Worm (Caenorhabditis elegans) whole organism, L2 larva: ENCODE data around the gene msp-113.
A peak's percentile ranks its signal among the peaks of the same experiment; 100 is the strongest.

Source experiments
- C34F6.9 ChIP-seq: fragments of 150-350 bp; optimal IDR thresholded peaks from 2 replicates; lab custom pipeline; 2014; ENCODE audit warnings: missing biosample characterization, missing genetic modification characterization
- ZK546.5 ChIP-seq: sonication (generic microtip); optimal IDR thresholded peaks from 2 replicates; lab custom pipeline; 2017; ENCODE audit warnings: missing biosample characterization, missing genetic modification characterization
- alr-1 ChIP-seq: fragments of 150-350 bp; optimal IDR thresholded peaks from 2 replicates; lab custom pipeline; 2014; ENCODE audit warnings: missing biosample characterization, missing genetic modification characterization
- blmp-1 ChIP-seq: sonication (generic microtip); optimal IDR thresholded peaks from 2 replicates; lab custom pipeline; 2017; ENCODE audit warnings: missing genetic modification characterization, mild to moderate bottlenecking, missing compliant biosample characterization, antibody characterized with exemption, moderate library complexity; ENCODE audit not compliant: insufficient read depth
- ceh-16 ChIP-seq: fragments of 150-350 bp; optimal IDR thresholded peaks from 2 replicates; lab custom pipeline; 2014; ENCODE audit warnings: missing biosample characterization, missing genetic modification characterization
- ceh-82 ChIP-seq: fragments of 150-350 bp; optimal IDR thresholded peaks from 2 replicates; lab custom pipeline; 2014; ENCODE audit warnings: missing biosample characterization, missing genetic modification characterization
- dmd-4 ChIP-seq: sonication (generic microtip); optimal IDR thresholded peaks from 2 replicates; lab custom pipeline; 2017; ENCODE audit warnings: missing biosample characterization, missing genetic modification characterization
- egl-27 ChIP-seq: sonication (generic microtip); optimal IDR thresholded peaks from 3 replicates; lab custom pipeline; 2017; ENCODE audit warnings: missing biosample characterization, missing genetic modification reagents, missing genetic modification characterization
- elt-1 ChIP-seq: fragments of 150-350 bp; optimal IDR thresholded peaks from 2 replicates; lab custom pipeline; 2014; ENCODE audit warnings: missing biosample characterization, missing genetic modification characterization
- elt-3 ChIP-seq: sonication (generic microtip); optimal IDR thresholded peaks from 2 replicates; lab custom pipeline; 2017; ENCODE audit warnings: missing biosample characterization, missing genetic modification characterization
- gmeb-1 ChIP-seq: fragments of 150-350 bp; optimal IDR thresholded peaks from 2 replicates; lab custom pipeline; 2014; ENCODE audit warnings: missing biosample characterization, missing genetic modification characterization
- lin-39 ChIP-seq: fragments of 150-350 bp; optimal IDR thresholded peaks from 2 replicates; lab custom pipeline; 2014; ENCODE audit warnings: missing biosample characterization, missing genetic modification reagents, missing genetic modification characterization
- lsy-2 ChIP-seq, 2 experiments: fragments of 150-350 bp in 1 of 2; sonication (generic microtip) in 1 of 2; optimal IDR thresholded peaks; 2 replicates each; lab custom pipeline; 2014 to 2017; ENCODE audit warnings: missing biosample characterization in 2 of 2, missing genetic modification characterization in 2 of 2
- mab-5 ChIP-seq: fragments of 150-350 bp; optimal IDR thresholded peaks from 2 replicates; lab custom pipeline; 2014; ENCODE audit warnings: missing biosample characterization, missing genetic modification characterization
- mbf-1 ChIP-seq: sonication (generic microtip); optimal IDR thresholded peaks from 2 replicates; lab custom pipeline; 2017; ENCODE audit warnings: missing biosample characterization, missing genetic modification characterization
- mdl-1 ChIP-seq, 2 experiments: fragments of 150-350 bp in 1 of 2; sonication (generic microtip) in 1 of 2; optimal IDR thresholded peaks; 2 replicates each; lab custom pipeline; 2017; ENCODE audit warnings: missing biosample characterization in 2 of 2, missing genetic modification characterization in 2 of 2
- nhr-11 ChIP-seq: fragments of 150-350 bp; optimal IDR thresholded peaks from 2 replicates; lab custom pipeline; 2014; ENCODE audit warnings: missing biosample characterization, missing genetic modification characterization
- nhr-12 ChIP-seq: fragments of 150-350 bp; optimal IDR thresholded peaks from 2 replicates; lab custom pipeline; 2014; ENCODE audit warnings: missing biosample characterization, missing genetic modification characterization
- nhr-21 ChIP-seq: fragments of 150-350 bp; optimal IDR thresholded peaks from 2 replicates; lab custom pipeline; 2014; ENCODE audit warnings: missing biosample characterization, missing genetic modification characterization
- nhr-23 ChIP-seq: fragments of 150-350 bp; optimal IDR thresholded peaks from 2 replicates; lab custom pipeline; 2014; ENCODE audit warnings: missing biosample characterization, missing genetic modification reagents, missing genetic modification characterization
- nhr-25 ChIP-seq: fragments of 150-350 bp; sonication (generic microtip); optimal IDR thresholded peaks from 3 replicates; lab custom pipeline; 2014; ENCODE audit warnings: missing biosample characterization, missing genetic modification characterization
- nhr-6 ChIP-seq: fragments of 150-350 bp; optimal IDR thresholded peaks from 2 replicates; lab custom pipeline; 2014; ENCODE audit warnings: missing biosample characterization, missing genetic modification characterization
- peb-1 ChIP-seq: fragments of 150-350 bp; optimal IDR thresholded peaks from 2 replicates; lab custom pipeline; 2014; ENCODE audit warnings: missing biosample characterization, missing genetic modification characterization
- sem-4 ChIP-seq: fragments of 150-350 bp; optimal IDR thresholded peaks from 2 replicates; lab custom pipeline; 2014; ENCODE audit warnings: missing biosample characterization, missing genetic modification reagents, missing genetic modification characterization
- skn-1 ChIP-seq: sonication (generic microtip); optimal IDR thresholded peaks from 2 replicates; lab custom pipeline; 2017; ENCODE audit warnings: missing biosample characterization, missing genetic modification characterization
- sma-3 ChIP-seq: sonication (generic microtip); optimal IDR thresholded peaks from 2 replicates; lab custom pipeline; 2016; ENCODE audit warnings: missing genetic modification reagents, missing genetic modification characterization, missing compliant biosample characterization
- sma-9 ChIP-seq, 2 experiments: fragments of 150-350 bp in 1 of 2; sonication (generic microtip) in 1 of 2; optimal IDR thresholded peaks; 2 replicates each; lab custom pipeline; 2014 to 2016; ENCODE audit warnings: missing genetic modification characterization in 2 of 2, mild to moderate bottlenecking in 1 of 2, missing biosample characterization in 1 of 2, missing compliant biosample characterization in 1 of 2, missing genetic modification reagents in 1 of 2, moderate library complexity in 1 of 2
- snpc-4 ChIP-seq: fragments of 150-350 bp; optimal IDR thresholded peaks from 2 replicates; lab custom pipeline; 2014; ENCODE audit warnings: missing biosample characterization, missing genetic modification characterization
- unc-39 ChIP-seq: fragments of 150-350 bp; optimal IDR thresholded peaks from 2 replicates; lab custom pipeline; 2014; ENCODE audit warnings: missing biosample characterization, missing genetic modification characterization
- unc-55 ChIP-seq: fragments of 150-350 bp; sonication (generic microtip); optimal IDR thresholded peaks from 3 replicates; lab custom pipeline; 2014; ENCODE audit warnings: missing biosample characterization, missing genetic modification reagents, missing genetic modification characterization
- unc-62 ChIP-seq: fragments of 150-350 bp; optimal IDR thresholded peaks from 2 replicates; lab custom pipeline; 2014; ENCODE audit warnings: missing biosample characterization, missing genetic modification reagents, missing genetic modification characterization
- zag-1 ChIP-seq: fragments of 150-350 bp; optimal IDR thresholded peaks from 2 replicates; lab custom pipeline; 2014; ENCODE audit warnings: missing biosample characterization, missing genetic modification characterization
- ztf-1 ChIP-seq: fragments of 200-800 bp; sonication (Bioruptor generic); conservative IDR thresholded peaks from 2 replicates; pipeline ENCODE4 v1.3.6; 2022; ENCODE audit warnings: missing genetic modification characterization, missing compliant biosample characterization
- ztf-4 ChIP-seq: fragments of 150-350 bp; optimal IDR thresholded peaks from 2 replicates; lab custom pipeline; 2014; ENCODE audit warnings: missing biosample characterization, missing genetic modification characterization

msp-113 gene

DNA sequence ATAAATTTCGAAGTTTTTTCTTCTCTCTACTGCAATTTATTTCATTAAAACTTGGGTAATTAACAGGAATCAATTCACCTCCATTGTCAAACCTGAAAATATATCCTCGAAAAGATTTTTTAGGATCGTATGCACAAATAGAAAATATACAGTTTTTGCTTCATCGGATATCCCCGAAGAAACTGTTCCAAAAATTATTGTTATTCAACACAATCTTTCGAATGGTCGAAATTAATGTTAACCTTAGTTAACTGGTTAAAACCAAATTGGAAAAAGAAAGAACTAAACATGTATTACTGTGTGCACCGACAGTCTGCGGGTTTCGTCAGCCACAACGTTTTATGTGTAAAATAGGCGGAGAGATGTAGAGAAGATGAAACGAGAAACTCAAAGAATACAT is 19.3 kb downstream of the msp-113 start (continued):
- TF ChIP-seq unc-39 (tag; lab: Kevin White, UChicago) (no peak), lsy-2 (tag; optimal IDR thresholded peaks at IDR 0.05; lab: Kevin White, UChicago) (no peak), lin-39 (tag; lab: Kevin White, UChicago) (no peak), nhr-6 (tag; lab: Kevin White, UChicago) (peak; percentile 27), alr-1 (tag; lab: Kevin White, UChicago) (no peak), nhr-12 (tag; lab: Kevin White, UChicago) (no peak)

DNA sequence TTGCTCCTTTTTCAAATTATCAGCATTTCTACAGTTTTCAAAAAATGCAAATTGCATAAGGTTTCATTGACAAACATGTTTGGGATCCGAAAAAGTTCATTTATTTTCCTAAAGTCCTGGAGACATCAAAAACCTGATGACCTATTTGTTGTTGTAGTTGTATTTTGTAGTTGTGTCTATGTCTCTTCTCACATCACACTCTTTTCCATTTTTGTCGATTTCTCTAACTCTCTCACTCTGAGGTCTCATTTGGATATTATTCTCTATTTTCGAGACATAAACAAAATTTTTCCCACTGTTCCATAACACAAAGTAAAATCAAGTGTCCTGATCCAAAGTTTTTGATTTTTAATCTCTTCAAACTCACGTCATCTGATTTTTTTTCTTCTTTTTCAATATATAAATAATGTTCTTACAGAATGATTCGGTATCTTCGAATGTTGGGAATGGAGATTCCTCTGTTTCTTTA is 21.1 kb downstream of the msp-113 start, which contains the start of gene slc-46A:
slc-46A (plus strand) TSS at position 419 of the 469 bp plus-strand sequence.
- TF ChIP-seq mab-5 (tag; lab: Kevin White, UChicago) (no peak), snpc-4 (tag; lab: Kevin White, UChicago) (peak; percentile 20), sma-9 (GFP tag; optimal IDR thresholded peaks at IDR 0.05; lab: Kevin White, UChicago) (peak; percentile 12), sma-9 (tag; optimal IDR thresholded peaks at IDR 0.05; lab: Kevin White, UChicago) (no peak), unc-55 (GFP tag; lab: Kevin White, UChicago) (peak; percentile 26), C34F6.9 (peak; percentile 48)

DNA sequence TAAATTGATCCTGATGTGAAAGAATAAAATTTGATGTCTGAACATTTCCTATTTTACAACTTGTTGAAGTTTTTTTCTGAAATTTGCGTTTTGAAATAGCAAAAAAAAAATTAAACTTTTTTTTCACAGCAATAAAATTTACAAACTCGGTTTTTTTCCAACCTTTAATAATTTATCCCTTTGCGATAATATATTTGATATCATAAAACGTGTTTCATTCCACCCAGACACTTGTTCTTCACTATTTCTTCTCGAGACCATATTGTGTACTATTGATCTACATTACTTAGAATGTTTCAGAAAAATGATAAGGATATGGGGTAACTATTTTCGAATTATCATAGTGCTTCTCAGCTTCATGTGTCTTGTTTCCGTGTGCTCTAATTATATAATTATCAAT is 28.4 kb downstream of the msp-113 start, which contains the start of gene Y4C6B.4:
Y4C6B.4 (plus strand) TSS at position 301 of the 400 bp plus-strand sequence.
- no peak for TF ChIP-seq mab-5 (tag; lab: Kevin White, UChicago)
- TF ChIP-seq ceh-16 (tag; lab: Kevin White, UChicago): no peak
- no peak for TF ChIP-seq C34F6.9
- no peak for TF ChIP-seq nhr-21 (tag; lab: Kevin White, UChicago)
- no peak for TF ChIP-seq elt-3 (tag; lab: Kevin White, UChicago)
- TF ChIP-seq unc-55 (GFP tag; lab: Kevin White, UChicago): no peak
- TF ChIP-seq lin-39 (tag; lab: Kevin White, UChicago): no peak
- no peak for TF ChIP-seq skn-1 (tag; lab: Kevin White, UChicago)
- TF ChIP-seq ZK546.5 (tag; lab: Kevin White, UChicago): no peak
- TF ChIP-seq elt-1 (tag; lab: Kevin White, UChicago): no peak
- no peak for TF ChIP-seq zag-1
- no peak for TF ChIP-seq nhr-25 (tag; lab: Kevin White, UChicago)
- no peak for TF ChIP-seq alr-1 (tag; lab: Kevin White, UChicago)
- no peak for TF ChIP-seq nhr-23
- TF ChIP-seq ztf-4 (tag; lab: Kevin White, UChicago): no peak
- no peak for TF ChIP-seq ceh-82 (tag; lab: Kevin White, UChicago)
- no peak for TF ChIP-seq peb-1 (tag; lab: Kevin White, UChicago)
- no peak for TF ChIP-seq sem-4

DNA sequence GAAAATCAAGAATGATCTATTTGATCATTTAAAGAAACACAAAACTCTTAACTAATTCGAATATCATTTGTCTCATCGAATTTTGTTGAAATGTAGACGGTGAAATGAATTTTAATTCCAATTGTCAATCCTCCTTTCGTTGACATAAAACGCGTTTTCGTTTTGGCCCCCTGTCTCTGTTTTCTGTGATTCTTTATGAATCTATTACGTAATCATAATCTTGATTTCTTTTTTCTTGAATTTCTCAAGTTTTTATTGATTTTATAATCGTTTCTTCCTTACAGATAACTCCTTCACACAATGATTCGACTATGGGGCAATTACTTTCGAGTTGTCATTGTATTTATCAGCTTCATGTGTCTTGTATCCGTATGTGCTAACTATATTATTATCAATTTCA is 34.4 kb downstream of the msp-113 start, which contains the start of gene Y4C6B.3:
Y4C6B.3 (plus strand) TSS at position 301 of the 400 bp plus-strand sequence.
- no peak for TF ChIP-seq lin-39 (tag; lab: Kevin White, UChicago)
- no peak for TF ChIP-seq ceh-82 (tag; lab: Kevin White, UChicago)
- no peak for TF ChIP-seq nhr-11 (tag; lab: Kevin White, UChicago)
- no peak for TF ChIP-seq mbf-1 (tag; lab: Kevin White, UChicago)
- TF ChIP-seq gmeb-1: no peak
- TF ChIP-seq ztf-1 (GFP tag; lab: Robert Waterston, UW): no peak
- no peak for TF ChIP-seq mdl-1 (tag; optimal IDR thresholded peaks at IDR 0.05; lab: Kevin White, UChicago)
- no peak for TF ChIP-seq mab-5 (tag; lab: Kevin White, UChicago)
- TF ChIP-seq unc-62 (GFP tag; lab: Kevin White, UChicago): no peak
- TF ChIP-seq, all 48 proteins: peak for 0

DNA sequence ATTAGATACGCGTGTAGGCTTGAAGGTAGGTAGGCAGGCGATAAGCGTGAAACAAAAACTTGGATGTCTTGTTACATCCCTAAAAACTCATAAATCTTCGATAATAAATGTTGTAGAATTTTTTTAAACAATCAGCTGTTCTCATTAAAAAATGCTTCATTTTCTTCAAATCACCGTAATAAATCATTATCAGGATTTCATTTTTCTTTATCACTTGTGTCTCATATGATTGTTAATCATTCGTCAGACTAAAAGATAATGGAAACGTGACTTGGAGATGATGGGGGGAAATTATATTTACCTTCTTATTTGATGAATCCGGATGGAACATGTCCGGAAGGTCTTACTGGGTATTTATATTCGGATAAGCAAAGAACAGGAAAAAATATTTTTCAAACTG is 35.7 kb downstream of the msp-113 start:
- TF ChIP-seq sma-3 (peak; percentile 4), dmd-4 (tag; lab: Kevin White, UChicago) (no peak), nhr-21 (tag; lab: Kevin White, UChicago) (peak; percentile 33), ceh-16 (tag; lab: Kevin White, UChicago) (no peak), blmp-1 (tag; lab: Kevin White, UChicago) (peak; percentile 59), nhr-25 (tag; lab: Kevin White, UChicago) (peak; percentile 1), elt-1 (tag; lab: Kevin White, UChicago) (no peak), zag-1 (no peak), lsy-2 (tag; optimal IDR thresholded peaks at IDR 0.05; lab: Kevin White, UChicago) (no peak), egl-27 (tag; lab: Kevin White, UChicago) (no peak)
